Fruit fly (Drosophila melanogaster): ENCODE data around the gene Syx1A.

- TF ChIP-seq pan (optimal IDR thresholded peaks at IDR 0.05): no peak
- no peak for TF ChIP-seq usp (GFP tag; optimal IDR thresholded peaks at IDR 0.05)
- TF ChIP-seq psq (optimal IDR thresholded peaks at IDR 0.05): no peak
- no peak for TF ChIP-seq Dll (optimal IDR thresholded peaks at IDR 0.05)
- no peak for TF ChIP-seq EcR (GFP tag; optimal IDR thresholded peaks at IDR 0.05)
- TF ChIP-seq CG8478 (optimal IDR thresholded peaks at IDR 0.05): no peak
Observed at dm6 chr3R:24053506-24054102, 52.0 kb downstream of the Syx1A start.
